Worm (Caenorhabditis elegans): ENCODE results near the gene gcn-1.

- no peak for TF ChIP-seq mdl-1 (tag; optimal IDR thresholded peaks at IDR 0.05)
- TF ChIP-seq mab-5 (tag; optimal IDR thresholded peaks at IDR 0.05): no peak
- no peak for TF ChIP-seq nhr-23 (tag; optimal IDR thresholded peaks at IDR 0.05)
- TF ChIP-seq zag-1 (tag; optimal IDR thresholded peaks at IDR 0.05): no peak
- TF ChIP-seq nhr-25 (tag; optimal IDR thresholded peaks at IDR 0.05): no peak
Observed at ce11 chrIII:2170556-2170955, 18.8 kb downstream of the gcn-1 start.

Measured in whole organism, L2 larva.